Fruit fly (Drosophila melanogaster) whole organism, embryonic: Measurements from ENCODE around the gene Idi.

ENCODE experiments used
- Atf3 ChIP-seq: fragments of 200-800 bp; sonication (Bioruptor generic); optimal IDR thresholded peaks from 3 replicates; lab custom pipeline; 2016; ENCODE audit warnings: missing biosample characterization, missing genetic modification characterization
- CG11085 ChIP-seq: fragments of 200-800 bp; sonication (Bioruptor generic); IDR thresholded peaks from 2 replicates; pipeline ENCODE4 v1.3.6; 2022; ENCODE audit warnings: missing biosample characterization, missing genetic modification characterization
- CG11093 ChIP-seq: fragments of 200-800 bp; sonication (Bioruptor generic); IDR thresholded peaks from 3 replicates; pipeline ENCODE4 v1.3.6; 2022; ENCODE audit warnings: missing biosample characterization, missing genetic modification characterization
- CG11456 ChIP-seq: fragments of 200-800 bp; sonication (Bioruptor generic); IDR thresholded peaks from 3 replicates; pipeline ENCODE4 v1.3.6; 2022; ENCODE audit warnings: missing biosample characterization, missing genetic modification characterization
- CG12299 ChIP-seq: fragments of 200-800 bp; sonication (Bioruptor generic); optimal IDR thresholded peaks from 2 replicates; lab custom pipeline; 2018; ENCODE audit warnings: missing biosample characterization, mild to moderate bottlenecking, missing genetic modification characterization
- CG12659 ChIP-seq: fragments of 200-800 bp; sonication (Bioruptor generic); optimal IDR thresholded peaks from 3 replicates; lab custom pipeline; 2017; ENCODE audit warnings: mild to moderate bottlenecking, missing biosample characterization, missing genetic modification reagents, missing genetic modification characterization
- CG1529 ChIP-seq: fragments of 200-800 bp; sonication (Bioruptor generic); optimal IDR thresholded peaks from 3 replicates; lab custom pipeline; 2018; ENCODE audit warnings: missing biosample characterization, missing genetic modification characterization
- CG2120 ChIP-seq: fragments of 200-800 bp; sonication (Bioruptor generic); optimal IDR thresholded peaks from 3 replicates; lab custom pipeline; 2016; ENCODE audit warnings: missing biosample characterization, missing genetic modification characterization
- CG2889 ChIP-seq: fragments of 200-800 bp; sonication (Bioruptor generic); IDR thresholded peaks from 3 replicates; pipeline ENCODE4 v1.3.6; 2022; ENCODE audit warnings: missing biosample characterization, missing genetic modification characterization
- CG34422 ChIP-seq: fragments of 200-800 bp; sonication (Bioruptor generic); IDR thresholded peaks from 3 replicates; pipeline ENCODE4 v1.3.6; 2022; ENCODE audit warnings: missing biosample characterization, missing genetic modification characterization
- CG4328 ChIP-seq: fragments of 200-800 bp; sonication (Bioruptor generic); optimal IDR thresholded peaks from 3 replicates; lab custom pipeline; 2017; ENCODE audit warnings: missing biosample characterization, missing genetic modification reagents, missing genetic modification characterization
- CG4404 ChIP-seq: fragments of 200-800 bp; sonication (Bioruptor generic); IDR thresholded peaks from 2 replicates; pipeline ENCODE4 v1.3.6; 2022; ENCODE audit warnings: missing biosample characterization, missing genetic modification characterization
- CG4424 ChIP-seq: fragments of 200-800 bp; sonication (Bioruptor generic); optimal IDR thresholded peaks from 3 replicates; lab custom pipeline; 2016; ENCODE audit warnings: missing biosample characterization, missing genetic modification characterization
- CG4854 ChIP-seq: fragments of 200-800 bp; sonication (Bioruptor generic); optimal IDR thresholded peaks from 2 replicates; lab custom pipeline; 2016; ENCODE audit warnings: missing biosample characterization, missing genetic modification characterization, inconsistent platforms
- CG8388 ChIP-seq: fragments of 200-800 bp; sonication (Bioruptor generic); optimal IDR thresholded peaks from 2 replicates; lab custom pipeline; 2019; ENCODE audit warnings: missing biosample characterization, mild to moderate bottlenecking, missing genetic modification characterization, moderate library complexity
- CG8944 ChIP-seq: fragments of 200-800 bp; sonication (Bioruptor generic); optimal IDR thresholded peaks from 3 replicates; lab custom pipeline; 2016; ENCODE audit warnings: missing biosample characterization, missing genetic modification characterization
- CG9876 ChIP-seq: fragments of 200-800 bp; sonication (Bioruptor generic); optimal IDR thresholded peaks from 2 replicates; lab custom pipeline; 2016; ENCODE audit warnings: missing biosample characterization, missing genetic modification characterization
- Dfd ChIP-seq, 2 experiments: fragments of >200 bp; optimal IDR thresholded peaks; 2 replicates each; lab custom pipeline; 2017; ENCODE audit warnings: missing biosample characterization in 2 of 2, missing genetic modification characterization in 2 of 2
- Dp ChIP-seq: fragments of 200-800 bp; sonication (Bioruptor generic); optimal IDR thresholded peaks from 2 replicates; lab custom pipeline; 2018; ENCODE audit warnings: missing biosample characterization, mild to moderate bottlenecking, missing genetic modification characterization, moderate library complexity
- Eip74EF ChIP-seq, 2 experiments: fragments of 200-800 bp in 1 of 2; fragments of >200 bp in 1 of 2; sonication (Bioruptor generic) in 1 of 2; optimal IDR thresholded peaks; 2 replicates each; lab custom pipeline; 2017 to 2019; ENCODE audit warnings: missing biosample characterization in 2 of 2, missing genetic modification characterization in 2 of 2, mild to moderate bottlenecking in 1 of 2, moderate library complexity in 1 of 2
- H15 ChIP-seq: fragments of 200-800 bp; sonication (Bioruptor generic); IDR thresholded peaks from 3 replicates; pipeline ENCODE4 v1.3.6; 2022; ENCODE audit warnings: missing biosample characterization, missing genetic modification characterization
- H2.0 ChIP-seq: fragments of 200-800 bp; sonication (Bioruptor generic); IDR thresholded peaks from 2 replicates; pipeline ENCODE4 v1.3.6; 2022; ENCODE audit warnings: missing biosample characterization, missing genetic modification characterization
- Hmr ChIP-seq: fragments of 200-800 bp; sonication (Bioruptor generic); optimal IDR thresholded peaks from 3 replicates; lab custom pipeline; 2017; ENCODE audit warnings: mild to moderate bottlenecking, missing biosample characterization, missing genetic modification reagents, missing genetic modification characterization
- Hr78 ChIP-seq, 2 experiments: fragments of 200-800 bp in 1 of 2; fragments of >200 bp in 1 of 2; sonication (Bioruptor generic) in 1 of 2; optimal IDR thresholded peaks; 2 replicates each; lab custom pipeline; 2017 to 2019; ENCODE audit warnings: missing biosample characterization in 2 of 2, missing genetic modification characterization in 2 of 2, mild to moderate bottlenecking in 1 of 2, moderate library complexity in 1 of 2
- MBD-R2 ChIP-seq: fragments of 200-800 bp; sonication (Bioruptor generic); IDR thresholded peaks from 2 replicates; pipeline ENCODE4 v1.3.6; 2022; ENCODE audit warnings: missing biosample characterization, missing genetic modification characterization
- Mad ChIP-seq: fragments of 200-800 bp; sonication (Bioruptor generic); optimal IDR thresholded peaks from 2 replicates; lab custom pipeline; 2016; ENCODE audit warnings: missing biosample characterization, missing genetic modification characterization
- Mes4 ChIP-seq: fragments of 200-800 bp; sonication (Bioruptor generic); optimal IDR thresholded peaks from 2 replicates; lab custom pipeline; 2016; ENCODE audit warnings: missing biosample characterization, missing genetic modification characterization
- NC2α ChIP-seq: fragments of 200-800 bp; sonication (Bioruptor generic); optimal IDR thresholded peaks from 2 replicates; lab custom pipeline; 2016; ENCODE audit warnings: missing biosample characterization, missing genetic modification characterization
- Trl ChIP-seq, 3 experiments: fragments of >200 bp in 2 of 3; fragments of 200-800 bp in 1 of 3; sonication (Bioruptor generic) in 1 of 3; optimal IDR thresholded peaks; 2 replicates in 1 of 3; 3 replicates in 2 of 3; lab custom pipeline; 2016 to 2017; ENCODE audit warnings: missing biosample characterization in 1 of 3, missing genetic modification characterization in 1 of 3
- btn ChIP-seq: fragments of 200-800 bp; sonication (Bioruptor generic); optimal IDR thresholded peaks from 2 replicates; lab custom pipeline; 2016; ENCODE audit warnings: missing biosample characterization, missing genetic modification characterization
- cas ChIP-seq: fragments of 200-800 bp; sonication (Bioruptor generic); IDR thresholded peaks from 2 replicates; pipeline ENCODE4 v1.3.6; 2022; ENCODE audit warnings: missing biosample characterization, missing genetic modification characterization
- crp ChIP-seq, 2 experiments: fragments of 200-800 bp; sonication (Bioruptor generic); optimal IDR thresholded peaks; 2 replicates in 1 of 2; 3 replicates in 1 of 2; lab custom pipeline; 2017; ENCODE audit warnings: missing biosample characterization in 2 of 2, missing genetic modification characterization in 2 of 2, mild to moderate bottlenecking in 1 of 2, moderate library complexity in 1 of 2
- cwo ChIP-seq: fragments of 200-800 bp; sonication (Bioruptor generic); optimal IDR thresholded peaks from 3 replicates; lab custom pipeline; 2017; ENCODE audit warnings: missing biosample characterization, missing genetic modification characterization, mild to moderate bottlenecking, moderate library complexity, missing genetic modification reagents
- emc ChIP-seq: fragments of 200-800 bp; sonication (Bioruptor generic); optimal IDR thresholded peaks from 2 replicates; lab custom pipeline; 2016; ENCODE audit warnings: missing biosample characterization, missing genetic modification characterization
- grn ChIP-seq: fragments of 200-800 bp; sonication (Bioruptor generic); optimal IDR thresholded peaks from 3 replicates; lab custom pipeline; 2017; ENCODE audit warnings: missing biosample characterization, missing genetic modification characterization
- gro ChIP-seq: fragments of 200-800 bp; sonication (Bioruptor generic); optimal IDR thresholded peaks from 2 replicates; lab custom pipeline; 2016; ENCODE audit warnings: missing biosample characterization, missing genetic modification characterization
- hkb ChIP-seq, 2 experiments: fragments of 200-800 bp in 1 of 2; fragments of >200 bp in 1 of 2; sonication (Bioruptor generic) in 1 of 2; IDR thresholded peaks in 1 of 2; optimal IDR thresholded peaks in 1 of 2; 2 replicates each; pipeline versions ENCODE4 v1.3.6 to Lab custom; 2017 to 2022; ENCODE audit warnings: missing biosample characterization in 1 of 2, missing genetic modification characterization in 1 of 2
- insv ChIP-seq, 2 experiments: fragments of 200-800 bp; sonication (Bioruptor generic); optimal IDR thresholded peaks; 3 replicates each; lab custom pipeline; 2016 to 2018; ENCODE audit warnings: missing biosample characterization in 2 of 2, missing genetic modification characterization in 2 of 2
- klu ChIP-seq: fragments of 200-800 bp; sonication (Bioruptor generic); IDR thresholded peaks from 2 replicates; pipeline ENCODE4 v1.3.6; 2022; ENCODE audit warnings: missing biosample characterization, missing genetic modification characterization
- oc ChIP-seq: fragments of 200-800 bp; sonication (Bioruptor generic); optimal IDR thresholded peaks from 2 replicates; lab custom pipeline; 2018; ENCODE audit warnings: missing biosample characterization, mild to moderate bottlenecking, missing genetic modification characterization, moderate library complexity
- odd ChIP-seq: fragments of 200-800 bp; sonication (Bioruptor generic); optimal IDR thresholded peaks from 2 replicates; lab custom pipeline; 2017; ENCODE audit warnings: missing biosample characterization, mild to moderate bottlenecking, missing genetic modification characterization
- org-1 ChIP-seq: fragments of 200-800 bp; sonication (Bioruptor generic); optimal IDR thresholded peaks from 2 replicates; lab custom pipeline; 2017; ENCODE audit warnings: missing biosample characterization, missing genetic modification characterization
- phol ChIP-seq: fragments of 200-800 bp; sonication (Bioruptor generic); optimal IDR thresholded peaks from 3 replicates; lab custom pipeline; 2018; ENCODE audit warnings: missing biosample characterization, mild to moderate bottlenecking, missing genetic modification characterization, moderate library complexity
- psq ChIP-seq: fragments of 200-800 bp; sonication (Bioruptor generic); optimal IDR thresholded peaks from 2 replicates; lab custom pipeline; 2017; ENCODE audit warnings: missing biosample characterization, missing genetic modification characterization
- scrt ChIP-seq: fragments of 200-800 bp; sonication (Bioruptor generic); optimal IDR thresholded peaks from 2 replicates; lab custom pipeline; 2018; ENCODE audit warnings: missing biosample characterization, mild to moderate bottlenecking, missing genetic modification characterization, moderate library complexity
- sens ChIP-seq: fragments of 200-800 bp; sonication (Bioruptor generic); peaks from one replicate; lab custom pipeline; 2016; ENCODE audit warnings: missing biosample characterization, missing genetic modification characterization
- slou ChIP-seq: fragments of 200-800 bp; sonication (Bioruptor generic); optimal IDR thresholded peaks from 3 replicates; lab custom pipeline; 2016; ENCODE audit warnings: missing biosample characterization, missing genetic modification characterization
- tup ChIP-seq: fragments of 200-800 bp; sonication (Bioruptor generic); optimal IDR thresholded peaks from 2 replicates; lab custom pipeline; 2016; ENCODE audit warnings: missing biosample characterization, mild to moderate bottlenecking, missing genetic modification characterization, moderate library complexity
- wor ChIP-seq: fragments of 200-800 bp; sonication (Bioruptor generic); IDR thresholded peaks from 2 replicates; pipeline ENCODE4 v1.3.6; 2022; ENCODE audit warnings: missing biosample characterization, missing genetic modification characterization
- zen ChIP-seq: fragments of 200-800 bp; sonication (Bioruptor generic); optimal IDR thresholded peaks from 3 replicates; lab custom pipeline; 2018; ENCODE audit warnings: missing biosample characterization, mild to moderate bottlenecking, missing genetic modification characterization, moderate library complexity
- zfh1 ChIP-seq: fragments of 200-800 bp; sonication (Bioruptor generic); IDR thresholded peaks from 3 replicates; pipeline ENCODE4 v1.3.6; 2022; ENCODE audit warnings: missing biosample characterization, missing genetic modification characterization

Gene Idi

DNA sequence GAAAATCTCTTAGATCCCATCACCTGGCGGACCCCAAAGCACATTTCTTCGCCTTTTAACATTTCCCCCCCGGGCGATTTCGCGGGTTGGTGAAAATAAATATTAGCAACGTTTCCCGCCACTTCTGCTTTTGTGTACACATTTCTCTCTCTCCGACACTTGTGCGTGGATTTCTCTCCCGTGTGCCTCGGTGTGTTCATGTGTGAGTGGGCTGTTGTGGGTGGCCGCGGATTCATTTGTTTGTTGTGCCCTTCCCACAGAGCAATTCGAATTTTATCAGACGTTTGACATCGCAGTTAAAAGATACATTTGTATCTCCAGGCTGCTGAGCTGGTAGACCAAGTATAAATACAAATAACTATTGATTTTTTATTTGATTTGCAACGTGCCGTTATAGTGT, 45.7 kb upstream of the Idi start (continued):
- TF ChIP-seq CG34422: peak; percentile 18; the same call in 1 of the 3 replicates
- TF ChIP-seq emc (GFP tag; lab: Kevin White, UChicago): no peak
- no peak for TF ChIP-seq gro (GFP tag; lab: Kevin White, UChicago)
- no peak for TF ChIP-seq insv (GFP tag; optimal IDR thresholded peaks at IDR 0.05; lab: Kevin White, UChicago)
- peak; percentile 27 for TF ChIP-seq Hmr (GFP tag; lab: Kevin White, UChicago)
- peak; percentile 8; the same call in 1 of the 2 replicates for TF ChIP-seq klu (GFP tag; lab: Robert Waterston, UW)
- TF ChIP-seq Atf3 (GFP tag; lab: Kevin White, UChicago): no peak
- no peak for TF ChIP-seq CG4404 (GFP tag; lab: Robert Waterston, UW)
- TF ChIP-seq sens (GFP tag; lab: Kevin White, UChicago): peak; percentile 38
- TF ChIP-seq CG4328 (GFP tag; lab: Kevin White, UChicago): no peak
- no peak for TF ChIP-seq Mes4 (GFP tag; lab: Kevin White, UChicago)
- no peak for TF ChIP-seq CG1529 (GFP tag; lab: Kevin White, UChicago)
- TF ChIP-seq cas (GFP tag; lab: Robert Waterston, UW): 0 out of 2 replicates have a peak, but pooled peaks have one; percentile 38
- TF ChIP-seq H15 (GFP tag; lab: Robert Waterston, UW): no peak
- TF ChIP-seq Dp (GFP tag; lab: Kevin White, UChicago): peak; percentile 60
- TF ChIP-seq cwo (GFP tag; lab: Kevin White, UChicago): peak; percentile 7
- TF ChIP-seq CG9876 (GFP tag; lab: Kevin White, UChicago): no peak
- no peak for TF ChIP-seq wor (GFP tag; lab: Robert Waterston, UW)
- no peak for TF ChIP-seq psq (GFP tag; lab: Kevin White, UChicago)
- TF ChIP-seq Dfd (GFP tag; optimal IDR thresholded peaks at IDR 0.05; lab: Kevin White, UChicago): no peak
- no peak for TF ChIP-seq zen (tag; lab: Kevin White, UChicago)
- TF ChIP-seq CG11085: no peak
- TF ChIP-seq CG12659 (GFP tag; lab: Kevin White, UChicago): no peak
- TF ChIP-seq Mad: no peak
- no peak for TF ChIP-seq NC2α (GFP tag; lab: Kevin White, UChicago)
- no peak for TF ChIP-seq CG4424 (GFP tag; lab: Kevin White, UChicago)
- TF ChIP-seq odd: no peak
- TF ChIP-seq CG2889 (GFP tag; lab: Robert Waterston, UW): no peak
- TF ChIP-seq CG4854 (GFP tag; lab: Kevin White, UChicago): no peak
- TF ChIP-seq slou: no peak
- no peak for TF ChIP-seq hkb (optimal IDR thresholded peaks at IDR 0.05; lab: Kevin White, UChicago)
- TF ChIP-seq hkb (GFP tag; IDR thresholded peaks at IDR 0.05; lab: Robert Waterston, UW): peak; percentile 66
- TF ChIP-seq crp (GFP tag; optimal IDR thresholded peaks at IDR 0.05; lab: Kevin White, UChicago): no peak
- TF ChIP-seq oc: no peak
- no peak for TF ChIP-seq CG8388 (GFP tag; lab: Kevin White, UChicago)
- TF ChIP-seq org-1 (GFP tag; lab: Kevin White, UChicago): no peak
- no peak; the same call in 2 of the 3 replicates for TF ChIP-seq CG11456
- TF ChIP-seq CG8944 (GFP tag; lab: Kevin White, UChicago): no peak
- no peak for TF ChIP-seq btn
- no peak for TF ChIP-seq CG12299 (tag; lab: Kevin White, UChicago)
- TF ChIP-seq scrt (GFP tag; lab: Kevin White, UChicago): no peak
- no peak for TF ChIP-seq Eip74EF (GFP tag; optimal IDR thresholded peaks at IDR 0.05; lab: Kevin White, UChicago)
- TF ChIP-seq zfh1 (GFP tag; lab: Robert Waterston, UW): peak; percentile 38; the same call in 2 of the 3 replicates
- TF ChIP-seq Trl (optimal IDR thresholded peaks at IDR 0.05; lab: Kevin White, UChicago): peak; percentile 59 to 71
- TF ChIP-seq Trl (GFP tag; optimal IDR thresholded peaks at IDR 0.05; lab: Kevin White, UChicago): no peak
- TF ChIP-seq grn: no peak
- TF ChIP-seq H2.0: no peak
- no peak for TF ChIP-seq tup (GFP tag; lab: Kevin White, UChicago)
- TF ChIP-seq CG11093: no peak
- no peak for TF ChIP-seq Hr78 (GFP tag; optimal IDR thresholded peaks at IDR 0.05; lab: Kevin White, UChicago)
- TF ChIP-seq phol (tag; lab: Kevin White, UChicago): no peak
- no peak for TF ChIP-seq MBD-R2 (GFP tag; lab: Robert Waterston, UW)
- TF ChIP-seq CG2120 (GFP tag; lab: Kevin White, UChicago): peak; percentile 51
